Fruit fly (Drosophila melanogaster) whole organism, embryonic: ENCODE measurements around the gene CG11726.

Source experiments
- CG11695 ChIP-seq: fragments of 200-800 bp; sonication (Bioruptor generic); IDR thresholded peaks from 3 replicates; pipeline ENCODE4 v1.3.6; 2022; ENCODE audit warnings: missing biosample characterization, missing genetic modification characterization
- CG1233 ChIP-seq: fragments of 200-800 bp; sonication (Bioruptor generic); optimal IDR thresholded peaks from 4 replicates; lab custom pipeline; 2018; ENCODE audit warnings: missing biosample characterization, mild to moderate bottlenecking, missing genetic modification characterization
- CG13123 ChIP-seq: fragments of 200-800 bp; sonication (Bioruptor generic); optimal IDR thresholded peaks from 2 replicates; lab custom pipeline; 2016; ENCODE audit warnings: missing biosample characterization, missing genetic modification characterization
- CG14965 ChIP-seq: fragments of 200-800 bp; sonication (Bioruptor generic); optimal IDR thresholded peaks from 2 replicates; lab custom pipeline; 2016; ENCODE audit warnings: missing biosample characterization, missing genetic modification characterization, borderline replicate concordance
- CG15479 ChIP-seq: fragments of 200-800 bp; sonication (Bioruptor generic); optimal IDR thresholded peaks from 3 replicates; lab custom pipeline; 2019; ENCODE audit warnings: missing biosample characterization, mild to moderate bottlenecking, missing genetic modification characterization, moderate library complexity
- CG17912 ChIP-seq: fragments of 200-800 bp; sonication (Bioruptor generic); optimal IDR thresholded peaks from 2 replicates; lab custom pipeline; 2018; ENCODE audit warnings: missing biosample characterization, mild to moderate bottlenecking, missing genetic modification characterization
- CG1792 ChIP-seq: fragments of 200-800 bp; sonication (Bioruptor generic); optimal IDR thresholded peaks from 2 replicates; lab custom pipeline; 2016; ENCODE audit warnings: missing biosample characterization, missing genetic modification characterization
- CG18764 ChIP-seq: fragments of 200-800 bp; sonication (Bioruptor generic); optimal IDR thresholded peaks from 3 replicates; lab custom pipeline; 2016; ENCODE audit warnings: missing biosample characterization, missing genetic modification characterization
- CG2875 ChIP-seq: fragments of 200-800 bp; sonication (Bioruptor generic); optimal IDR thresholded peaks from 2 replicates; lab custom pipeline; 2017; ENCODE audit warnings: missing biosample characterization, mild to moderate bottlenecking, missing genetic modification characterization, missing genetic modification reagents
- CG30020 ChIP-seq: fragments of 200-800 bp; optimal IDR thresholded peaks from 2 replicates; lab custom pipeline; 2019; ENCODE audit warnings: missing biosample characterization, mild to moderate bottlenecking, missing genetic modification characterization, moderate library complexity
- CG3407 ChIP-seq: fragments of 200-800 bp; sonication (Bioruptor generic); optimal IDR thresholded peaks from 2 replicates; lab custom pipeline; 2018; ENCODE audit warnings: missing biosample characterization, mild to moderate bottlenecking, missing genetic modification characterization
- CG4730 ChIP-seq: fragments of 200-800 bp; sonication (Bioruptor generic); IDR thresholded peaks from 2 replicates; pipeline ENCODE4 v1.3.6; 2022; ENCODE audit warnings: missing biosample characterization, missing genetic modification characterization
- CG4854 ChIP-seq: fragments of 200-800 bp; sonication (Bioruptor generic); optimal IDR thresholded peaks from 2 replicates; lab custom pipeline; 2016; ENCODE audit warnings: missing biosample characterization, missing genetic modification characterization, inconsistent platforms
- CG6254 ChIP-seq: fragments of 200-800 bp; sonication (Bioruptor generic); optimal IDR thresholded peaks from 3 replicates; lab custom pipeline; 2017; ENCODE audit warnings: mild to moderate bottlenecking, missing biosample characterization, missing genetic modification reagents, missing genetic modification characterization
- CG6689 ChIP-seq: fragments of 200-800 bp; sonication (Bioruptor generic); IDR thresholded peaks from 2 replicates; pipeline ENCODE4 v1.3.6; 2022; ENCODE audit warnings: missing biosample characterization, missing genetic modification characterization
- CG8089 ChIP-seq: fragments of 200-800 bp; sonication (Bioruptor generic); optimal IDR thresholded peaks from 3 replicates; lab custom pipeline; 2016; ENCODE audit warnings: missing biosample characterization, missing genetic modification characterization
- CG9215 ChIP-seq: fragments of 200-800 bp; sonication (Bioruptor generic); IDR thresholded peaks from 2 replicates; pipeline ENCODE4 v1.3.6; 2022; ENCODE audit warnings: missing biosample characterization, missing genetic modification characterization
- CTCF ChIP-seq: fragments of 200-800 bp; sonication (Bioruptor generic); optimal IDR thresholded peaks from 2 replicates; lab custom pipeline; 2017; ENCODE audit warnings: missing biosample characterization, mild to moderate bottlenecking, missing genetic modification characterization, moderate library complexity
- CkIIα-i1 ChIP-seq: fragments of 200-800 bp; sonication (Bioruptor generic); IDR thresholded peaks from 2 replicates; pipeline ENCODE4 v1.3.6; 2022; ENCODE audit warnings: missing biosample characterization, missing genetic modification characterization
- Dip3 ChIP-seq: fragments of 200-800 bp; sonication (Bioruptor generic); optimal IDR thresholded peaks from 3 replicates; lab custom pipeline; 2016; ENCODE audit warnings: missing biosample characterization, missing genetic modification characterization
- Doc2 ChIP-seq: fragments of 200-800 bp; sonication (Bioruptor generic); IDR thresholded peaks from 2 replicates; pipeline ENCODE4 v1.3.6; 2022; ENCODE audit warnings: missing biosample characterization, missing genetic modification characterization
- Ets97D ChIP-seq: fragments of 200-800 bp; sonication (Bioruptor generic); optimal IDR thresholded peaks from 3 replicates; lab custom pipeline; 2016; ENCODE audit warnings: missing biosample characterization, missing genetic modification characterization
- Fer1 ChIP-seq: fragments of 200-800 bp; sonication (Bioruptor generic); optimal IDR thresholded peaks from 2 replicates; lab custom pipeline; 2017; ENCODE audit warnings: missing biosample characterization, mild to moderate bottlenecking, missing genetic modification characterization
- Fer3 ChIP-seq: fragments of 200-800 bp; sonication (Bioruptor generic); optimal IDR thresholded peaks from 2 replicates; lab custom pipeline; 2018; ENCODE audit warnings: missing biosample characterization, mild to moderate bottlenecking, missing genetic modification characterization, moderate library complexity
- Hand ChIP-seq: fragments of 200-800 bp; sonication (Bioruptor generic); optimal IDR thresholded peaks from 2 replicates; lab custom pipeline; 2017; ENCODE audit warnings: mild to moderate bottlenecking, missing biosample characterization, missing genetic modification reagents, missing genetic modification characterization
- Hr51 ChIP-seq, 2 experiments: fragments of 200-800 bp; sonication (Bioruptor generic); optimal IDR thresholded peaks; 2 replicates in 1 of 2; 3 replicates in 1 of 2; lab custom pipeline; 2016 to 2018; ENCODE audit warnings: missing biosample characterization in 2 of 2, missing genetic modification characterization in 2 of 2, mild to moderate bottlenecking in 1 of 2, moderate library complexity in 1 of 2
- Rx ChIP-seq: fragments of 200-800 bp; sonication (Bioruptor generic); IDR thresholded peaks from 2 replicates; pipeline ENCODE4 v1.3.6; 2022; ENCODE audit warnings: missing biosample characterization, missing genetic modification characterization
- Scr ChIP-seq: fragments of 200-800 bp; sonication (Bioruptor generic); IDR thresholded peaks from 2 replicates; pipeline ENCODE4 v1.3.6; 2022; ENCODE audit warnings: missing biosample characterization, missing genetic modification characterization; ENCODE audit not compliant: partially characterized antibody
- Sry-δ ChIP-seq: fragments of 200-800 bp; sonication (Bioruptor generic); optimal IDR thresholded peaks from 2 replicates; lab custom pipeline; 2016; ENCODE audit warnings: missing biosample characterization, missing genetic modification characterization
- aop ChIP-seq: fragments of 200-800 bp; sonication (Bioruptor generic); IDR thresholded peaks from 2 replicates; pipeline ENCODE4 v1.3.6; 2022; ENCODE audit warnings: missing biosample characterization, missing genetic modification characterization
- ash1 ChIP-seq: fragments of 200-800 bp; sonication (Bioruptor generic); optimal IDR thresholded peaks from 2 replicates; lab custom pipeline; 2018; ENCODE audit warnings: missing biosample characterization, mild to moderate bottlenecking, missing genetic modification characterization
- cwo ChIP-seq: fragments of 200-800 bp; sonication (Bioruptor generic); optimal IDR thresholded peaks from 3 replicates; lab custom pipeline; 2017; ENCODE audit warnings: missing biosample characterization, missing genetic modification characterization, mild to moderate bottlenecking, moderate library complexity, missing genetic modification reagents
- dimm ChIP-seq: fragments of 200-800 bp; sonication (Bioruptor generic); IDR thresholded peaks from 2 replicates; pipeline ENCODE4 v1.3.6; 2022; ENCODE audit warnings: missing biosample characterization, missing genetic modification characterization
- fd102C ChIP-seq: fragments of 200-800 bp; sonication (Bioruptor generic); optimal IDR thresholded peaks from 2 replicates; lab custom pipeline; 2018; ENCODE audit warnings: missing biosample characterization, mild to moderate bottlenecking, missing genetic modification characterization, moderate library complexity
- grau ChIP-seq: fragments of 200-800 bp; optimal IDR thresholded peaks from 3 replicates; lab custom pipeline; 2019; ENCODE audit warnings: missing biosample characterization, mild to moderate bottlenecking, missing genetic modification characterization, moderate library complexity
- her ChIP-seq: fragments of 200-800 bp; sonication (Bioruptor generic); optimal IDR thresholded peaks from 2 replicates; lab custom pipeline; 2016; ENCODE audit warnings: missing biosample characterization, missing genetic modification characterization
- insv ChIP-seq, 2 experiments: fragments of 200-800 bp; sonication (Bioruptor generic); optimal IDR thresholded peaks; 3 replicates each; lab custom pipeline; 2016 to 2018; ENCODE audit warnings: missing biosample characterization in 2 of 2, missing genetic modification characterization in 2 of 2
- inv ChIP-seq: fragments of 200-800 bp; sonication (Bioruptor generic); IDR thresholded peaks from 2 replicates; pipeline ENCODE4 v1.3.6; 2022; ENCODE audit warnings: missing biosample characterization, missing genetic modification characterization; ENCODE audit not compliant: partially characterized antibody
- kah ChIP-seq: fragments of 200-800 bp; sonication (Bioruptor generic); optimal IDR thresholded peaks from 2 replicates; lab custom pipeline; 2018; ENCODE audit warnings: missing biosample characterization, mild to moderate bottlenecking, missing genetic modification characterization
- lov ChIP-seq, 2 experiments: fragments of 200-800 bp in 1 of 2; fragments of >200 bp in 1 of 2; sonication (Bioruptor generic) in 1 of 2; IDR thresholded peaks in 1 of 2; optimal IDR thresholded peaks in 1 of 2; 2 replicates in 1 of 2; 3 replicates in 1 of 2; pipeline versions ENCODE4 v1.3.6 to Lab custom; 2017 to 2022; ENCODE audit warnings: missing biosample characterization in 1 of 2, missing genetic modification characterization in 1 of 2
- pfk ChIP-seq: fragments of 200-800 bp; sonication (Bioruptor generic); optimal IDR thresholded peaks from 2 replicates; lab custom pipeline; 2018; ENCODE audit warnings: missing biosample characterization, mild to moderate bottlenecking, missing genetic modification characterization, moderate library complexity
- pum ChIP-seq: fragments of 200-800 bp; sonication (Bioruptor generic); optimal IDR thresholded peaks from 2 replicates; lab custom pipeline; 2016; ENCODE audit warnings: missing biosample characterization, missing genetic modification characterization
- sisA ChIP-seq: fragments of 200-800 bp; sonication (Bioruptor generic); IDR thresholded peaks from 2 replicates; pipeline ENCODE4 v1.3.6; 2022; ENCODE audit warnings: missing biosample characterization, missing genetic modification characterization
- so ChIP-seq: fragments of 200-800 bp; sonication (Bioruptor generic); IDR thresholded peaks from 3 replicates; pipeline ENCODE4 v1.3.6; 2022; ENCODE audit warnings: missing biosample characterization, missing genetic modification characterization
- sug ChIP-seq: fragments of 200-800 bp; optimal IDR thresholded peaks from 2 replicates; lab custom pipeline; 2019; ENCODE audit warnings: missing biosample characterization, mild to moderate bottlenecking, missing genetic modification characterization, moderate library complexity
- trem ChIP-seq: fragments of 200-800 bp; optimal IDR thresholded peaks from 3 replicates; lab custom pipeline; 2019; ENCODE audit warnings: missing biosample characterization, mild to moderate bottlenecking, missing genetic modification characterization, moderate library complexity
- unpg ChIP-seq: fragments of 200-800 bp; sonication (Bioruptor generic); optimal IDR thresholded peaks from 3 replicates; lab custom pipeline; 2018; ENCODE audit warnings: missing biosample characterization, mild to moderate bottlenecking, missing genetic modification characterization, moderate library complexity
- z ChIP-seq: fragments of 200-800 bp; sonication (Bioruptor generic); IDR thresholded peaks from 3 replicates; pipeline ENCODE4 v1.3.6; 2022; ENCODE audit warnings: missing biosample characterization, missing genetic modification characterization
- zfh1 ChIP-seq: fragments of 200-800 bp; sonication (Bioruptor generic); IDR thresholded peaks from 3 replicates; pipeline ENCODE4 v1.3.6; 2022; ENCODE audit warnings: missing biosample characterization, missing genetic modification characterization

Gene CG11726

DNA sequence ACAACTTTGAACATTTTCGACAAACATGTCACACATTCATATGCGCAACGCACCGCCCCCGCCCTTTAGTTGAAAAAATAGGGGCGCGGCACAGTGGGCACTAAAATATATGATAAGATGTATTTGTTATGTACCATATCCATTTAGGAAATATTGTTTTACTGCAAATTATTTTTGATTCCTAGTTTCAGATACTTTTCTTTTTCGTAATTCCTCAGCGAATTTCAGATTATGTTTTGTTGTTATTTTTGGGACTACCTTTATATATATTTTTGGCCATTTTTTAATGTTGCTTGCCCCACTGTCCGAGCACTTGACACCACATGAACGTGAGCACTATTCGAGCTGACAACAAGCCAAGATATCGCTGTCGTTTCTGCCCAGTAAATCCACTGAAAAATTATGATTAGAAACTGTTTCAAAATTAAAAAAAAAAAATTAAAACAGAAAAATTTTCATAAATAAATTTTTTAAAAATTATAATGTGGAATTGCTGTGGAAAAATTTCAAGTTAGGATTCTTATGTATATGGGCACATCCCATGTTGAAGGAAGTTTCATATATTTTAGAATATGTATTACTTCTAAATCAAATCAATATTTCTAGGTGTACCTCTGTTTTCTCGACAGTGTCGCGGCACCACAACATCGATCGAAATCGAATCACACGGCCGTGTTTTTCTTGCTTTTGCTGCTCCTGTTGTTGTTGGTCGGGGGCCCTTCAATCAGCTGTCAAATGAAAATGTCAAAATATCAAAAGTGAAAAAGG, 23.0 kb downstream of the CG11726 start:
- TF ChIP-seq inv (GFP tag; lab: Robert Waterston, UW) (peak; percentile 44; the same call in 1 of the 2 replicates), Fer3 (tag; lab: Kevin White, UChicago) (peak; percentile 72), insv (GFP tag; optimal IDR thresholded peaks at IDR 0.05; lab: Kevin White, UChicago) (no peak), zfh1 (GFP tag; lab: Robert Waterston, UW) (peak; percentile 93), Rx (GFP tag; lab: Robert Waterston, UW) (peak; percentile 69), sisA (peak; percentile 90), CTCF (GFP tag; lab: Kevin White, UChicago) (peak; percentile 46), her (no peak), pum (GFP tag; lab: Kevin White, UChicago) (peak; percentile 75), Scr (GFP tag; lab: Robert Waterston, UW) (peak; percentile 31), CG11695 (peak; percentile 87), trem (tag; lab: Kevin White, UChicago) (peak; percentile 89), unpg (GFP tag; lab: Kevin White, UChicago) (peak; percentile 92), CG15479 (GFP tag; lab: Kevin White, UChicago) (peak; percentile 10), CkIIα-i1 (GFP tag; lab: Robert Waterston, UW) (no peak), ash1 (no peak), sug (tag; lab: Kevin White, UChicago) (peak; percentile 64), CG1792 (GFP tag; lab: Kevin White, UChicago) (peak; percentile 75), CG3407 (GFP tag; lab: Kevin White, UChicago) (peak; percentile 84), CG1233 (GFP tag; lab: Kevin White, UChicago) (peak; percentile 79), CG14965 (GFP tag; lab: Kevin White, UChicago) (no peak), grau (tag; lab: Kevin White, UChicago) (peak; percentile 87), Dip3 (GFP tag; lab: Kevin White, UChicago) (no peak), CG6689 (peak; percentile 92), CG17912 (GFP tag; lab: Kevin White, UChicago) (no peak), z (GFP tag; lab: Robert Waterston, UW) (0 out of 3 replicates have a peak, but pooled peaks have one; percentile 17), kah (GFP tag; lab: Kevin White, UChicago) (peak; percentile 75), CG2875 (GFP tag; lab: Kevin White, UChicago) (peak; percentile 81), fd102C (GFP tag; lab: Kevin White, UChicago) (peak; percentile 30), Hand (peak; percentile 44), Sry-δ (GFP tag; lab: Kevin White, UChicago) (no peak), CG9215 (GFP tag; lab: Robert Waterston, UW) (peak; percentile 75), lov (optimal IDR thresholded peaks at IDR 0.05; lab: Kevin White, UChicago) (no peak), lov (GFP tag; IDR thresholded peaks at IDR 0.05; lab: Robert Waterston, UW) (peak; percentile 88), dimm (GFP tag; lab: Robert Waterston, UW) (peak; percentile 62), CG4854 (GFP tag; lab: Kevin White, UChicago) (peak; percentile 82), CG18764 (GFP tag; lab: Kevin White, UChicago) (peak; percentile 82), CG8089 (GFP tag; lab: Kevin White, UChicago) (peak; percentile 61), Doc2 (GFP tag; lab: Robert Waterston, UW) (peak; percentile 42; the same call in 1 of the 2 replicates), so (GFP tag; lab: Robert Waterston, UW) (peak; percentile 90), pfk (no peak), CG4730 (GFP tag; lab: Robert Waterston, UW) (peak; percentile 80), CG13123 (GFP tag; lab: Kevin White, UChicago) (peak; percentile 1), Hr51 (GFP tag; optimal IDR thresholded peaks at IDR 0.05; lab: Kevin White, UChicago) (peak; percentile 44 to 91), Fer1 (GFP tag; lab: Kevin White, UChicago) (peak; percentile 92), Ets97D (GFP tag; lab: Kevin White, UChicago) (peak; percentile 43), aop (GFP tag; lab: Robert Waterston, UW) (peak; percentile 8; the same call in 1 of the 2 replicates), CG30020 (tag; lab: Kevin White, UChicago) (peak; percentile 58), CG6254 (GFP tag; lab: Kevin White, UChicago) (peak; percentile 92), cwo (GFP tag; lab: Kevin White, UChicago) (peak; percentile 77)
